Fruit fly (Drosophila melanogaster) whole organism, embryonic: ENCODE measurements around the gene CG9449.

Source experiments
- Aef1 ChIP-seq: fragments of 200-800 bp; sonication (Bioruptor generic); IDR thresholded peaks from 3 replicates; pipeline ENCODE4 v1.3.6; 2022; ENCODE audit warnings: missing biosample characterization, missing genetic modification characterization
- Awh ChIP-seq: fragments of 200-800 bp; sonication (Bioruptor generic); IDR thresholded peaks from 2 replicates; pipeline ENCODE4, ENCODE4 v1.3.6; 2022; ENCODE audit warnings: missing biosample characterization, missing genetic modification characterization
- B-H1 ChIP-seq: fragments of 200-800 bp; sonication (Bioruptor generic); IDR thresholded peaks from 3 replicates; pipeline ENCODE4 v1.3.6; 2022; ENCODE audit warnings: missing biosample characterization, missing genetic modification characterization
- Bdp1 ChIP-seq: fragments of 200-800 bp; sonication (Bioruptor generic); optimal IDR thresholded peaks from 3 replicates; lab custom pipeline; 2016; ENCODE audit warnings: missing biosample characterization, missing genetic modification characterization
- CG12219 ChIP-seq: fragments of 200-800 bp; sonication (Bioruptor generic); optimal IDR thresholded peaks from 3 replicates; lab custom pipeline; 2018; ENCODE audit warnings: missing biosample characterization, mild to moderate bottlenecking, missing genetic modification characterization
- CG12391 ChIP-seq: fragments of 200-800 bp; sonication (Bioruptor generic); optimal IDR thresholded peaks from 3 replicates; lab custom pipeline; 2018; ENCODE audit warnings: missing biosample characterization, mild to moderate bottlenecking, missing genetic modification characterization, moderate library complexity
- CG14441 ChIP-seq: fragments of 200-800 bp; sonication (Bioruptor generic); IDR thresholded peaks from 2 replicates; pipeline ENCODE4 v1.3.6; 2022; ENCODE audit warnings: missing biosample characterization, missing genetic modification characterization
- CG18599 ChIP-seq: fragments of 200-800 bp; sonication (Bioruptor generic); optimal IDR thresholded peaks from 3 replicates; lab custom pipeline; 2017; ENCODE audit warnings: missing biosample characterization, missing genetic modification characterization, mild to moderate bottlenecking, moderate library complexity, missing genetic modification reagents
- CG18764 ChIP-seq: fragments of 200-800 bp; sonication (Bioruptor generic); optimal IDR thresholded peaks from 3 replicates; lab custom pipeline; 2016; ENCODE audit warnings: missing biosample characterization, missing genetic modification characterization
- CG30020 ChIP-seq: fragments of 200-800 bp; optimal IDR thresholded peaks from 2 replicates; lab custom pipeline; 2019; ENCODE audit warnings: missing biosample characterization, mild to moderate bottlenecking, missing genetic modification characterization, moderate library complexity
- CG30403 ChIP-seq: fragments of 200-800 bp; sonication (Bioruptor generic); optimal IDR thresholded peaks from 3 replicates; lab custom pipeline; 2016; ENCODE audit warnings: missing biosample characterization, missing genetic modification characterization
- CG4404 ChIP-seq: fragments of 200-800 bp; sonication (Bioruptor generic); IDR thresholded peaks from 2 replicates; pipeline ENCODE4 v1.3.6; 2022; ENCODE audit warnings: missing biosample characterization, missing genetic modification characterization
- CG6175 ChIP-seq: fragments of 200-800 bp; sonication (Bioruptor generic); IDR thresholded peaks from 3 replicates; pipeline ENCODE4 v1.3.6; 2022; ENCODE audit warnings: missing biosample characterization, missing genetic modification characterization
- CG6254 ChIP-seq: fragments of 200-800 bp; sonication (Bioruptor generic); optimal IDR thresholded peaks from 3 replicates; lab custom pipeline; 2017; ENCODE audit warnings: mild to moderate bottlenecking, missing biosample characterization, missing genetic modification reagents, missing genetic modification characterization
- CG6854 ChIP-seq: fragments of 200-800 bp; sonication (Bioruptor generic); optimal IDR thresholded peaks from 3 replicates; lab custom pipeline; 2017; ENCODE audit warnings: missing biosample characterization, mild to moderate bottlenecking, missing genetic modification characterization
- CG7839 ChIP-seq: fragments of 200-800 bp; sonication (Bioruptor generic); optimal IDR thresholded peaks from 3 replicates; lab custom pipeline; 2018; ENCODE audit warnings: missing biosample characterization, mild to moderate bottlenecking, missing genetic modification characterization, moderate library complexity
- CG8290 ChIP-seq, 3 experiments: fragments of 200-800 bp; sonication (Bioruptor generic); optimal IDR thresholded peaks; 2 replicates each; lab custom pipeline; 2016 to 2019; ENCODE audit warnings: missing biosample characterization in 3 of 3, missing genetic modification characterization in 3 of 3, mild to moderate bottlenecking in 2 of 3, moderate library complexity in 1 of 3
- CG8478 ChIP-seq: fragments of >200 bp; optimal IDR thresholded peaks from 2 replicates; lab custom pipeline; 2018
- CG9609 ChIP-seq: fragments of 200-800 bp; sonication (Bioruptor generic); optimal IDR thresholded peaks from 3 replicates; lab custom pipeline; 2016; ENCODE audit warnings: missing biosample characterization, missing genetic modification characterization
- CrebB ChIP-seq: fragments of 200-800 bp; sonication (Bioruptor generic); optimal IDR thresholded peaks from 3 replicates; lab custom pipeline; 2018; ENCODE audit warnings: missing biosample characterization, mild to moderate bottlenecking, missing genetic modification characterization
- Dad ChIP-seq: fragments of 200-800 bp; sonication (Bioruptor generic); optimal IDR thresholded peaks from 3 replicates; lab custom pipeline; 2016; ENCODE audit warnings: missing biosample characterization, missing genetic modification characterization
- Dll ChIP-seq: fragments of 200-800 bp; sonication (Bioruptor generic); IDR thresholded peaks from 4 replicates; pipeline ENCODE4 v1.3.6; 2022; ENCODE audit warnings: missing biosample characterization, missing genetic modification characterization; ENCODE audit not compliant: partially characterized antibody
- E2f1 ChIP-seq: fragments of 200-800 bp; sonication (Bioruptor generic); IDR thresholded peaks from 2 replicates; pipeline ENCODE4 v1.3.6; 2022; ENCODE audit warnings: missing biosample characterization, missing genetic modification characterization
- Ets65A ChIP-seq: fragments of 200-800 bp; sonication (Bioruptor generic); peaks from one replicate; lab custom pipeline; 2016; ENCODE audit warnings: missing biosample characterization, missing genetic modification characterization
- HLH3B ChIP-seq: fragments of 200-800 bp; sonication (Bioruptor generic); IDR thresholded peaks from 2 replicates; pipeline ENCODE4 v1.3.6; 2022; ENCODE audit warnings: missing biosample characterization, missing genetic modification characterization
- Hand ChIP-seq: fragments of 200-800 bp; sonication (Bioruptor generic); optimal IDR thresholded peaks from 2 replicates; lab custom pipeline; 2017; ENCODE audit warnings: mild to moderate bottlenecking, missing biosample characterization, missing genetic modification reagents, missing genetic modification characterization
- Hsf ChIP-seq: fragments of 200-800 bp; sonication (Bioruptor generic); optimal IDR thresholded peaks from 3 replicates; lab custom pipeline; 2016; ENCODE audit warnings: missing biosample characterization, missing genetic modification characterization
- Med ChIP-seq: fragments of 200-800 bp; sonication (Bioruptor generic); peaks from one replicate; lab custom pipeline; 2016; ENCODE audit warnings: missing biosample characterization, missing genetic modification characterization, mild to moderate bottlenecking, inconsistent platforms, moderate library complexity
- Pdp1 ChIP-seq, 2 experiments: fragments of 200-800 bp; sonication (Bioruptor generic); optimal IDR thresholded peaks; 3 replicates each; lab custom pipeline; 2016; ENCODE audit warnings: missing biosample characterization in 2 of 2, missing genetic modification characterization in 2 of 2, mild to moderate bottlenecking in 1 of 2, moderate library complexity in 1 of 2
- Rfx ChIP-seq: fragments of 200-800 bp; sonication (Bioruptor generic); IDR thresholded peaks from 2 replicates; pipeline ENCODE4 v1.3.6; 2022; ENCODE audit warnings: missing biosample characterization, missing genetic modification characterization
- Sox100B ChIP-seq: fragments of 200-800 bp; sonication (Bioruptor generic); optimal IDR thresholded peaks from 3 replicates; lab custom pipeline; 2018; ENCODE audit warnings: missing biosample characterization, mild to moderate bottlenecking, missing genetic modification characterization
- abd-A ChIP-seq: fragments of 200-800 bp; sonication (Bioruptor generic); optimal IDR thresholded peaks from 3 replicates; lab custom pipeline; 2019; ENCODE audit warnings: missing biosample characterization, mild to moderate bottlenecking, missing genetic modification characterization, moderate library complexity
- ara ChIP-seq: fragments of 200-800 bp; sonication (Bioruptor generic); IDR thresholded peaks from 2 replicates; pipeline ENCODE4 v1.3.6; 2022; ENCODE audit warnings: missing biosample characterization, missing genetic modification characterization
- ase ChIP-seq: fragments of 200-800 bp; sonication (Bioruptor generic); IDR thresholded peaks from 3 replicates; pipeline ENCODE4 v1.3.6; 2022; ENCODE audit warnings: missing biosample characterization, missing genetic modification characterization
- bbx ChIP-seq: fragments of 200-800 bp; sonication (Bioruptor generic); IDR thresholded peaks from 2 replicates; pipeline ENCODE4 v1.3.6; 2022; ENCODE audit warnings: missing biosample characterization, missing genetic modification characterization; ENCODE audit not compliant: partially characterized antibody
- ci ChIP-seq: fragments of 200-800 bp; sonication (Bioruptor generic); IDR thresholded peaks from 3 replicates; pipeline ENCODE4 v1.3.6; 2022; ENCODE audit warnings: missing biosample characterization, missing genetic modification characterization
- corto ChIP-seq: fragments of 200-800 bp; sonication (Bioruptor generic); optimal IDR thresholded peaks from 2 replicates; lab custom pipeline; 2016; ENCODE audit warnings: missing biosample characterization, mild to moderate bottlenecking, missing genetic modification characterization, moderate library complexity
- danr ChIP-seq: fragments of 200-800 bp; sonication (Bioruptor generic); IDR thresholded peaks from 2 replicates; pipeline ENCODE4 v1.3.6; 2022; ENCODE audit warnings: missing biosample characterization, missing genetic modification characterization
- dimm ChIP-seq: fragments of 200-800 bp; sonication (Bioruptor generic); IDR thresholded peaks from 2 replicates; pipeline ENCODE4 v1.3.6; 2022; ENCODE audit warnings: missing biosample characterization, missing genetic modification characterization
- dysf ChIP-seq: fragments of 200-800 bp; sonication (Bioruptor generic); IDR thresholded peaks from 3 replicates; pipeline ENCODE4 v1.3.6; 2022; ENCODE audit warnings: missing biosample characterization, missing genetic modification characterization
- fd102C ChIP-seq: fragments of 200-800 bp; sonication (Bioruptor generic); optimal IDR thresholded peaks from 2 replicates; lab custom pipeline; 2018; ENCODE audit warnings: missing biosample characterization, mild to moderate bottlenecking, missing genetic modification characterization, moderate library complexity
- gem ChIP-seq: fragments of 200-800 bp; sonication (Bioruptor generic); optimal IDR thresholded peaks from 2 replicates; lab custom pipeline; 2019; ENCODE audit warnings: missing biosample characterization, mild to moderate bottlenecking, missing genetic modification characterization, moderate library complexity
- grn ChIP-seq: fragments of 200-800 bp; sonication (Bioruptor generic); optimal IDR thresholded peaks from 3 replicates; lab custom pipeline; 2017; ENCODE audit warnings: missing biosample characterization, missing genetic modification characterization
- gsb ChIP-seq: fragments of 200-800 bp; sonication (Bioruptor generic); IDR thresholded peaks from 2 replicates; pipeline ENCODE4 v1.3.6; 2022; ENCODE audit warnings: missing biosample characterization, missing genetic modification characterization
- lov ChIP-seq, 2 experiments: fragments of 200-800 bp in 1 of 2; fragments of >200 bp in 1 of 2; sonication (Bioruptor generic) in 1 of 2; IDR thresholded peaks in 1 of 2; optimal IDR thresholded peaks in 1 of 2; 2 replicates in 1 of 2; 3 replicates in 1 of 2; pipeline versions ENCODE4 v1.3.6 to Lab custom; 2017 to 2022; ENCODE audit warnings: missing biosample characterization in 1 of 2, missing genetic modification characterization in 1 of 2
- nerfin-1 ChIP-seq: fragments of 200-800 bp; sonication (Bioruptor generic); optimal IDR thresholded peaks from 3 replicates; lab custom pipeline; 2019; ENCODE audit warnings: missing biosample characterization, mild to moderate bottlenecking, missing genetic modification characterization, moderate library complexity
- tll ChIP-seq, 2 experiments: fragments of 200-800 bp in 1 of 2; fragments of >200 bp in 1 of 2; sonication (Bioruptor generic) in 1 of 2; optimal IDR thresholded peaks; 2 replicates each; lab custom pipeline; 2017 to 2019; ENCODE audit warnings: missing biosample characterization in 2 of 2, missing genetic modification characterization in 2 of 2, mild to moderate bottlenecking in 1 of 2, moderate library complexity in 1 of 2
- ttk ChIP-seq: fragments of 200-800 bp; sonication (Bioruptor generic); IDR thresholded peaks from 2 replicates; pipeline ENCODE4 v2.1.2; 2022; ENCODE audit warnings: missing biosample characterization, missing genetic modification characterization
- tx ChIP-seq: fragments of 200-800 bp; sonication (Bioruptor generic); optimal IDR thresholded peaks from 2 replicates; lab custom pipeline; 2016; ENCODE audit warnings: missing biosample characterization, missing genetic modification characterization
- vnd ChIP-seq: fragments of 200-800 bp; sonication (Bioruptor generic); IDR thresholded peaks from 3 replicates; pipeline ENCODE4 v1.3.6; 2022; ENCODE audit warnings: missing biosample characterization, missing genetic modification characterization; ENCODE audit not compliant: partially characterized antibody

CG9449 gene

dm6 chr3L:19516547-19516946 lies 19.0 kb upstream of the CG9449 start (continued):
- TF ChIP-seq CG6175 (GFP tag; lab: Robert Waterston, UW): peak; percentile 91
- peak; percentile 88 for TF ChIP-seq Awh (GFP tag; lab: Robert Waterston, UW)
- peak; percentile 88 for TF ChIP-seq E2f1 (GFP tag; lab: Robert Waterston, UW)
- peak; percentile 80 for TF ChIP-seq danr (GFP tag; lab: Robert Waterston, UW)
- TF ChIP-seq Hand (GFP tag; lab: Kevin White, UChicago): no peak
- peak; percentile 75; the same call in 1 of the 2 replicates for TF ChIP-seq ara (GFP tag; lab: Robert Waterston, UW)
- peak; percentile 89 for TF ChIP-seq CG9609 (GFP tag; lab: Kevin White, UChicago)
- peak; percentile 94 for TF ChIP-seq HLH3B (GFP tag; lab: Robert Waterston, UW)
- peak; percentile 48 for TF ChIP-seq CrebB
- no peak for TF ChIP-seq nerfin-1 (tag; lab: Kevin White, UChicago)
- peak; percentile 67 for TF ChIP-seq Sox100B (GFP tag; lab: Kevin White, UChicago)
- peak; percentile 82 for TF ChIP-seq dimm
- TF ChIP-seq Hsf: peak; percentile 92
- peak; percentile 68 for TF ChIP-seq Bdp1
- TF ChIP-seq CG6254: no peak
- peak; percentile 53; the same call in 1 of the 2 replicates for TF ChIP-seq bbx (GFP tag; lab: Robert Waterston, UW)
- TF ChIP-seq fd102C: peak; percentile 83
- peak; percentile 84 for TF ChIP-seq B-H1 (GFP tag; lab: Robert Waterston, UW)
- peak; percentile 89 for TF ChIP-seq CG18764 (GFP tag; lab: Kevin White, UChicago)
- TF ChIP-seq Dad (GFP tag; lab: Kevin White, UChicago): peak; percentile 92
- TF ChIP-seq corto: no peak
- peak; percentile 90 for TF ChIP-seq Aef1 (GFP tag; lab: Robert Waterston, UW)
- peak in 1 of 2 experiments; percentile 28 for TF ChIP-seq tll (GFP tag; optimal IDR thresholded peaks at IDR 0.05; lab: Kevin White, UChicago)
- peak; percentile 55 for TF ChIP-seq CG12219 (GFP tag; lab: Kevin White, UChicago)
- peak; percentile 93 for TF ChIP-seq Pdp1 (GFP tag; optimal IDR thresholded peaks at IDR 0.05; lab: Kevin White, UChicago)
- no peak for TF ChIP-seq grn (GFP tag; lab: Kevin White, UChicago)
- TF ChIP-seq CG6854 (GFP tag; lab: Kevin White, UChicago): peak; percentile 61
- peak; percentile 88 for TF ChIP-seq CG7839 (tag; lab: Kevin White, UChicago)
- TF ChIP-seq vnd (GFP tag; lab: Robert Waterston, UW): peak; percentile 49; the same call in 2 of the 3 replicates

- 0 out of 2 replicates have a peak, but pooled peaks have one; percentile 32 for TF ChIP-seq Rfx (GFP tag; lab: Robert Waterston, UW)
- no peak for TF ChIP-seq CG4404 (GFP tag; lab: Robert Waterston, UW)
- TF ChIP-seq Dll (GFP tag; lab: Robert Waterston, UW): no peak
- no peak for TF ChIP-seq lov (optimal IDR thresholded peaks at IDR 0.05; lab: Kevin White, UChicago)
- no peak for TF ChIP-seq lov (GFP tag; IDR thresholded peaks at IDR 0.05; lab: Robert Waterston, UW)
- 0 out of 3 replicates have a peak, but pooled peaks have one; percentile 10 for TF ChIP-seq ase (GFP tag; lab: Robert Waterston, UW)
- TF ChIP-seq tx (GFP tag; lab: Kevin White, UChicago): no peak
- no peak for TF ChIP-seq CG8478 (lab: Kevin White, UChicago)
- no peak for TF ChIP-seq gem (tag; lab: Kevin White, UChicago)
- TF ChIP-seq CG30020 (tag; lab: Kevin White, UChicago): no peak
- peak; percentile 16 for TF ChIP-seq CG18599 (GFP tag; lab: Kevin White, UChicago)
- TF ChIP-seq dysf (GFP tag; lab: Robert Waterston, UW): 0 out of 3 replicates have a peak, but pooled peaks have one; percentile 19
- TF ChIP-seq CG8290 (GFP tag; optimal IDR thresholded peaks at IDR 0.05; lab: Kevin White, UChicago): no peak
- TF ChIP-seq CG8290 (tag; optimal IDR thresholded peaks at IDR 0.05; lab: Kevin White, UChicago): peak in 1 of 2 experiments; percentile 37
- TF ChIP-seq CG12391 (tag; lab: Kevin White, UChicago): no peak
- TF ChIP-seq gsb (GFP tag; lab: Robert Waterston, UW): 0 out of 2 replicates have a peak, but pooled peaks have one; percentile 11
- TF ChIP-seq abd-A (tag; lab: Kevin White, UChicago): no peak
- TF ChIP-seq CG14441 (GFP tag; lab: Robert Waterston, UW): no peak
- TF ChIP-seq Ets65A (GFP tag; lab: Kevin White, UChicago): peak; percentile 64
- TF ChIP-seq ci (GFP tag; lab: Robert Waterston, UW): no peak
- no peak for TF ChIP-seq ttk (GFP tag; lab: Robert Waterston, UW)
- no peak for TF ChIP-seq Pdp1 (GFP tag; optimal IDR thresholded peaks at IDR 0.05; lab: Kevin White, UChicago)
- TF ChIP-seq Med (GFP tag; lab: Kevin White, UChicago): peak; percentile 65
- TF ChIP-seq CG30403 (GFP tag; lab: Kevin White, UChicago): no peak
Observed at dm6 chr3L:19512672-19513071, 15.1 kb upstream of the CG9449 start.
